Worm (Caenorhabditis elegans): ENCODE measurements around the gene dhs-19.

Gene dhs-19

ce11 chrV:11506347-11506746 lies 16.1 kb upstream of the dhs-19 start:
- TF ChIP-seq unc-39 (tag; optimal IDR thresholded peaks at IDR 0.05) (no peak), unc-120 (tag; optimal IDR thresholded peaks at IDR 0.05; ENCODE audit: poor library complexity, severe bottlenecking) (peak; percentile 55), hlh-1 (tag; optimal IDR thresholded peaks at IDR 0.05) (peak; percentile 82)

- TF ChIP-seq hlh-1 (tag; optimal IDR thresholded peaks at IDR 0.05): peak; percentile 1
- TF ChIP-seq M03D4.4 (tag; optimal IDR thresholded peaks at IDR 0.05): peak; percentile 1
- peak; percentile 25 for TF ChIP-seq cnd-1 (tag; optimal IDR thresholded peaks at IDR 0.05)
- TF ChIP-seq nhr-237 (tag; optimal IDR thresholded peaks at IDR 0.05): peak; percentile 10
- peak; percentile 36 for TF ChIP-seq mep-1 (tag; optimal IDR thresholded peaks at IDR 0.05)
- TF ChIP-seq drap-1 (GFP tag; optimal IDR thresholded peaks at IDR 0.05): peak; percentile 43
- peak; percentile 41 for TF ChIP-seq sptf-1 (tag; optimal IDR thresholded peaks at IDR 0.05)
- peak; percentile 68 for TF ChIP-seq ces-1 (GFP tag; optimal IDR thresholded peaks at IDR 0.05)
- peak; percentile 12 for TF ChIP-seq lin-13 (tag; optimal IDR thresholded peaks at IDR 0.05)
- TF ChIP-seq lsy-2 (tag; optimal IDR thresholded peaks at IDR 0.05): peak; percentile 31
Measured at ce11 chrV:11504853-11505397, 14.6 kb upstream of the dhs-19 start, which contains the start of the genes C55A6.1 and C55A6.10. Gene C55A6.1, minus strand, starts transcription at chrV:11504968. Gene C55A6.10, plus strand, starts transcription at chrV:11505347.

ce11 chrV:11503081-11503751 lies 12.9 kb upstream of the dhs-19 start, which contains the start of gene C55A6.12:
Gene C55A6.12, minus strand, starts transcription at chrV:11503131.
- TF ChIP-seq hlh-1 (tag; optimal IDR thresholded peaks at IDR 0.05) (no peak), mep-1 (tag; optimal IDR thresholded peaks at IDR 0.05) (no peak), lin-13 (tag; optimal IDR thresholded peaks at IDR 0.05) (no peak), sptf-1 (tag; optimal IDR thresholded peaks at IDR 0.05) (no peak), ham-2 (GFP tag; optimal IDR thresholded peaks at IDR 0.05) (no peak), unc-39 (tag; optimal IDR thresholded peaks at IDR 0.05) (no peak), elt-3 (tag; optimal IDR thresholded peaks at IDR 0.05) (no peak), unc-62 (GFP tag; optimal IDR thresholded peaks at IDR 0.05) (no peak), ceh-83 (GFP tag; optimal IDR thresholded peaks at IDR 0.05) (no peak), nhr-2 (tag; optimal IDR thresholded peaks at IDR 0.05) (no peak), drap-1 (GFP tag; optimal IDR thresholded peaks at IDR 0.05) (no peak), lsy-2 (tag; optimal IDR thresholded peaks at IDR 0.05) (no peak), ceh-39 (tag; optimal IDR thresholded peaks at IDR 0.05) (no peak), mab-5 (tag; optimal IDR thresholded peaks at IDR 0.05) (no peak), tbx-8 (GFP tag; optimal IDR thresholded peaks at IDR 0.05) (no peak)

ce11 chrV:11500980-11501379 lies 10.7 kb upstream of the dhs-19 start:
- TF ChIP-seq lin-32 (GFP tag; optimal IDR thresholded peaks at IDR 0.05) (no peak), nhr-28 (tag; optimal IDR thresholded peaks at IDR 0.05) (no peak), mep-1 (tag; optimal IDR thresholded peaks at IDR 0.05) (no peak), nhr-237 (tag; optimal IDR thresholded peaks at IDR 0.05) (no peak), nhr-2 (tag; optimal IDR thresholded peaks at IDR 0.05) (no peak), elt-1 (tag; optimal IDR thresholded peaks at IDR 0.05; ENCODE audit: borderline replicate concordance, insufficient read depth) (no peak), pha-4 (tag; optimal IDR thresholded peaks at IDR 0.05) (no peak), blmp-1 (tag; optimal IDR thresholded peaks at IDR 0.05) (no peak), nhr-76 (tag; optimal IDR thresholded peaks at IDR 0.05) (no peak), unc-39 (tag; optimal IDR thresholded peaks at IDR 0.05) (no peak), tbx-8 (GFP tag; optimal IDR thresholded peaks at IDR 0.05) (no peak), lsy-2 (tag; optimal IDR thresholded peaks at IDR 0.05) (no peak), ham-2 (GFP tag; optimal IDR thresholded peaks at IDR 0.05) (no peak), ceh-39 (tag; optimal IDR thresholded peaks at IDR 0.05) (no peak), unc-62 (GFP tag; optimal IDR thresholded peaks at IDR 0.05) (no peak), flh-1 (GFP tag; optimal IDR thresholded peaks at IDR 0.05) (no peak), hlh-1 (tag; optimal IDR thresholded peaks at IDR 0.05) (no peak), nhr-12 (tag; optimal IDR thresholded peaks at IDR 0.05) (no peak), ceh-83 (GFP tag; optimal IDR thresholded peaks at IDR 0.05) (no peak), zip-8 (tag; optimal IDR thresholded peaks at IDR 0.05) (no peak)

ce11 chrV:11499786-11500185 lies 9.5 kb upstream of the dhs-19 start:
- TF ChIP-seq drap-1 (GFP tag; optimal IDR thresholded peaks at IDR 0.05) (no peak), ceh-39 (tag; optimal IDR thresholded peaks at IDR 0.05) (no peak), ceh-83 (GFP tag; optimal IDR thresholded peaks at IDR 0.05) (no peak), pha-4 (tag; optimal IDR thresholded peaks at IDR 0.05) (no peak), mep-1 (tag; optimal IDR thresholded peaks at IDR 0.05) (no peak), elt-3 (tag; optimal IDR thresholded peaks at IDR 0.05) (no peak), blmp-1 (tag; optimal IDR thresholded peaks at IDR 0.05) (no peak), nhr-2 (tag; optimal IDR thresholded peaks at IDR 0.05) (no peak), nhr-12 (tag; optimal IDR thresholded peaks at IDR 0.05) (no peak), elt-1 (tag; optimal IDR thresholded peaks at IDR 0.05; ENCODE audit: borderline replicate concordance, insufficient read depth) (no peak), lin-13 (tag; optimal IDR thresholded peaks at IDR 0.05) (no peak), bed-3 (GFP tag; optimal IDR thresholded peaks at IDR 0.05) (no peak), M03D4.4 (tag; optimal IDR thresholded peaks at IDR 0.05) (no peak), lin-32 (GFP tag; optimal IDR thresholded peaks at IDR 0.05) (no peak), snpc-4 (tag; optimal IDR thresholded peaks at IDR 0.05) (no peak)
